Worm (Caenorhabditis elegans): ENCODE data around the gene C24D10.49.

Gene C24D10.49

ce11 chrIV:5139972-5140371 lies 17.2 kb downstream of the C24D10.49 start:
- no peak for TF ChIP-seq ahr-1 (tag; optimal IDR thresholded peaks at IDR 0.05)
- no peak for TF ChIP-seq ref-2 (tag; optimal IDR thresholded peaks at IDR 0.05)
- no peak for TF ChIP-seq hlh-8 (tag; optimal IDR thresholded peaks at IDR 0.05)
- TF ChIP-seq hlh-30 (tag; optimal IDR thresholded peaks at IDR 0.05; ENCODE audit: insufficient read depth) = no peak
- no peak for TF ChIP-seq F13H6.1 (tag; optimal IDR thresholded peaks at IDR 0.05)
- no peak for TF ChIP-seq madf-2 (tag; optimal IDR thresholded peaks at IDR 0.05)
- no peak for TF ChIP-seq fkh-10 (GFP tag; optimal IDR thresholded peaks at IDR 0.05)
- TF ChIP-seq zip-5 (tag; optimal IDR thresholded peaks at IDR 0.05) = no peak
- TF ChIP-seq tbx-2 (tag; optimal IDR thresholded peaks at IDR 0.05) = no peak
- no peak for TF ChIP-seq pqm-1 (tag; optimal IDR thresholded peaks at IDR 0.05)
- TF ChIP-seq lin-11 (tag; optimal IDR thresholded peaks at IDR 0.05) = no peak
- no peak for TF ChIP-seq nfya-1 (tag; optimal IDR thresholded peaks at IDR 0.05)
- no peak for TF ChIP-seq eyg-1 (tag; optimal IDR thresholded peaks at IDR 0.05)
- TF ChIP-seq fax-1 (tag; optimal IDR thresholded peaks at IDR 0.05) = no peak
- no peak for TF ChIP-seq ceh-30 (tag; optimal IDR thresholded peaks at IDR 0.05)
- no peak for TF ChIP-seq rnt-1 (tag; optimal IDR thresholded peaks at IDR 0.05)
- no peak for TF ChIP-seq unc-3 (GFP tag; conservative IDR thresholded peaks at IDR 0.05)
- no peak for TF ChIP-seq unc-3 (tag; optimal IDR thresholded peaks at IDR 0.05)
- no peak for TF ChIP-seq pha-4 (tag; optimal IDR thresholded peaks at IDR 0.05)
- TF ChIP-seq gmeb-2 (tag; optimal IDR thresholded peaks at IDR 0.05) = no peak

- peak; percentile 72 for TF ChIP-seq unc-42 (tag; optimal IDR thresholded peaks at IDR 0.05)
- TF ChIP-seq unc-3 (GFP tag; conservative IDR thresholded peaks at IDR 0.05) = no peak
- no peak for TF ChIP-seq unc-3 (tag; optimal IDR thresholded peaks at IDR 0.05)
Observed at ce11 chrIV:5139189-5139588, 17.9 kb downstream of the C24D10.49 start.

ce11 chrIV:5137809-5138208 lies 19.3 kb downstream of the C24D10.49 start:
- peak; percentile 88 for TF ChIP-seq unc-42 (tag; optimal IDR thresholded peaks at IDR 0.05)
- no peak for TF ChIP-seq rnt-1 (tag; optimal IDR thresholded peaks at IDR 0.05)

- peak; percentile 15 for TF ChIP-seq unc-55 (GFP tag; optimal IDR thresholded peaks at IDR 0.05)
- TF ChIP-seq ceh-6 (GFP tag; optimal IDR thresholded peaks at IDR 0.05) = no peak
Observed at ce11 chrIV:5136523-5136922, 20.6 kb downstream of the C24D10.49 start.

- TF ChIP-seq T23F11.4 (GFP tag; optimal IDR thresholded peaks at IDR 0.05) (no peak), tbx-2 (tag; optimal IDR thresholded peaks at IDR 0.05) (no peak), ets-4 (tag; optimal IDR thresholded peaks at IDR 0.05) (no peak), K09A11.1 (tag; optimal IDR thresholded peaks at IDR 0.05; ENCODE audit: insufficient read depth) (no peak), unc-42 (tag; optimal IDR thresholded peaks at IDR 0.05) (no peak), ceh-34 (tag; optimal IDR thresholded peaks at IDR 0.05) (no peak), ama-1 (optimal IDR thresholded peaks at IDR 0.05) (no peak), K02D7.2 (tag; optimal IDR thresholded peaks at IDR 0.05) (no peak), unc-55 (GFP tag; optimal IDR thresholded peaks at IDR 0.05) (no peak), pros-1 (tag; optimal IDR thresholded peaks at IDR 0.05) (no peak), npax-4 (tag; optimal IDR thresholded peaks at IDR 0.05) (no peak), ceh-2 (tag; optimal IDR thresholded peaks at IDR 0.05) (no peak), hlh-8 (tag; optimal IDR thresholded peaks at IDR 0.05) (no peak), ceh-30 (tag; optimal IDR thresholded peaks at IDR 0.05) (no peak), pqm-1 (tag; optimal IDR thresholded peaks at IDR 0.05) (no peak), F13H6.1 (tag; optimal IDR thresholded peaks at IDR 0.05) (no peak), tbx-7 (tag; optimal IDR thresholded peaks at IDR 0.05) (no peak), C38D4.7 (GFP tag; optimal IDR thresholded peaks at IDR 0.05) (no peak), lin-11 (tag; optimal IDR thresholded peaks at IDR 0.05) (no peak)
Observed at ce11 chrIV:5134798-5135197, 22.3 kb downstream of the C24D10.49 start.
